Fruit fly (Drosophila melanogaster): ENCODE results near the gene Met75Ca.

Gene Met75Ca

dm6 chr3L:18430600-18430999 lies 41.6 kb downstream of the Met75Ca start (continued):
- TF ChIP-seq Dip2 (GFP tag; IDR thresholded peaks at IDR 0.05) (no peak), CG2116 (GFP tag; optimal IDR thresholded peaks at IDR 0.05) (no peak), Dref (GFP tag; IDR thresholded peaks at IDR 0.05) (no peak), Fer1 (GFP tag; optimal IDR thresholded peaks at IDR 0.05) (no peak), gt (GFP tag; IDR thresholded peaks at IDR 0.05) (no peak), eyg (GFP tag; optimal IDR thresholded peaks at IDR 0.05) (no peak), Trl (optimal IDR thresholded peaks at IDR 0.05) (no peak), Trl (GFP tag; optimal IDR thresholded peaks at IDR 0.05) (no peak), row (GFP tag; IDR thresholded peaks at IDR 0.05) (0 out of 3 replicates have a peak, but pooled peaks have one; percentile 16), Elba2 (GFP tag; optimal IDR thresholded peaks at IDR 0.05) (no peak), az2 (GFP tag; optimal IDR thresholded peaks at IDR 0.05) (peak; percentile 11), Aef1 (GFP tag; IDR thresholded peaks at IDR 0.05) (no peak), ken (GFP tag; IDR thresholded peaks at IDR 0.05) (no peak), CG10267 (tag; optimal IDR thresholded peaks at IDR 0.05) (peak; percentile 5), jigr1 (GFP tag; IDR thresholded peaks at IDR 0.05) (no peak), Kr (GFP tag; optimal IDR thresholded peaks at IDR 0.05) (no peak), H15 (GFP tag; IDR thresholded peaks at IDR 0.05) (no peak), CG30403 (GFP tag; optimal IDR thresholded peaks at IDR 0.05) (peak; percentile 1), CG17328 (GFP tag; IDR thresholded peaks at IDR 0.05) (0 out of 2 replicates have a peak, but pooled peaks have one; percentile 50), CG11695 (GFP tag; IDR thresholded peaks at IDR 0.05) (no peak), CG42726 (GFP tag; IDR thresholded peaks at IDR 0.05; ENCODE audit: partially characterized antibody) (no peak), zen (tag; optimal IDR thresholded peaks at IDR 0.05) (peak; percentile 34), Hsf (GFP tag; optimal IDR thresholded peaks at IDR 0.05) (no peak), CG9876 (GFP tag; optimal IDR thresholded peaks at IDR 0.05) (no peak), HLHmδ (GFP tag; optimal IDR thresholded peaks at IDR 0.05) (no peak), ase (GFP tag; IDR thresholded peaks at IDR 0.05) (no peak), Sry-β (GFP tag; optimal IDR thresholded peaks at IDR 0.05) (no peak), CG8388 (GFP tag; optimal IDR thresholded peaks at IDR 0.05) (no peak), cato (GFP tag; optimal IDR thresholded peaks at IDR 0.05; ENCODE audit: borderline replicate concordance) (no peak), hb (GFP tag; IDR thresholded peaks at IDR 0.05; ENCODE audit: partially characterized antibody) (0 out of 3 replicates have a peak, but pooled peaks have one; percentile 12), CG6689 (GFP tag; IDR thresholded peaks at IDR 0.05) (peak; percentile 21; the same call in 1 of the 2 replicates), cas (GFP tag; IDR thresholded peaks at IDR 0.05) (no peak), CG6254 (GFP tag; optimal IDR thresholded peaks at IDR 0.05) (no peak), Gug (GFP tag; IDR thresholded peaks at IDR 0.05) (0 out of 4 replicates have a peak, but pooled peaks have one; percentile 5), Nf-YC (tag; optimal IDR thresholded peaks at IDR 0.05) (no peak), Taf1 (GFP tag; IDR thresholded peaks at IDR 0.05) (no peak), pzg (GFP tag; optimal IDR thresholded peaks at IDR 0.05) (no peak), oc (tag; optimal IDR thresholded peaks at IDR 0.05) (no peak), CG18262 (tag; optimal IDR thresholded peaks at IDR 0.05) (peak; percentile 17), crol (GFP tag; IDR thresholded peaks at IDR 0.05) (no peak), CG3281 (GFP tag; optimal IDR thresholded peaks at IDR 0.05) (no peak), CG16815 (GFP tag; optimal IDR thresholded peaks at IDR 0.05) (peak; percentile 6), Xbp1 (GFP tag; optimal IDR thresholded peaks at IDR 0.05) (peak; percentile 15), stc (GFP tag; IDR thresholded peaks at IDR 0.05) (no peak), CG10462 (GFP tag; optimal IDR thresholded peaks at IDR 0.05) (no peak), bsh (GFP tag; optimal IDR thresholded peaks at IDR 0.05) (peak in 1 of 2 experiments; percentile 30), dati (GFP tag; IDR thresholded peaks at IDR 0.05) (no peak), emc (GFP tag; optimal IDR thresholded peaks at IDR 0.05) (no peak), CG14710 (tag; optimal IDR thresholded peaks at IDR 0.05) (peak; percentile 12), CG11723 (GFP tag; optimal IDR thresholded peaks at IDR 0.05) (no peak), CG11247 (GFP tag; IDR thresholded peaks at IDR 0.05) (no peak), gem (tag; optimal IDR thresholded peaks at IDR 0.05) (peak; percentile 41)
